Fruit fly (Drosophila melanogaster) whole organism, adult: ENCODE results near the gene Fam92.

Source experiments
- CG33017 ChIP-seq: fragments of 200-800 bp; sonication (Bioruptor generic); optimal IDR thresholded peaks from 2 replicates; lab custom pipeline; 2018; ENCODE audit warnings: missing biosample characterization, mild to moderate bottlenecking, missing genetic modification characterization, moderate library complexity
- CG5204 ChIP-seq: fragments of 200-800 bp; sonication (Bioruptor generic); optimal IDR thresholded peaks from 2 replicates; lab custom pipeline; 2016; ENCODE audit warnings: missing biosample characterization, missing genetic modification characterization
- CG7101 ChIP-seq: fragments of 200-800 bp; sonication (Bioruptor generic); optimal IDR thresholded peaks from 2 replicates; lab custom pipeline; 2018; ENCODE audit warnings: missing biosample characterization, mild to moderate bottlenecking, missing genetic modification characterization, moderate library complexity
- Crg-1 ChIP-seq: fragments of 200-800 bp; sonication (Bioruptor generic); optimal IDR thresholded peaks from 2 replicates; lab custom pipeline; 2016; ENCODE audit warnings: missing biosample characterization, missing genetic modification characterization
- Hr96 ChIP-seq: fragments of 200-800 bp; sonication (Bioruptor generic); optimal IDR thresholded peaks from 2 replicates; lab custom pipeline; 2016; ENCODE audit warnings: missing biosample characterization, missing genetic modification characterization
- cic ChIP-seq: fragments of 200-800 bp; sonication (Bioruptor generic); optimal IDR thresholded peaks from 2 replicates; lab custom pipeline; 2017; ENCODE audit warnings: missing biosample characterization, mild to moderate bottlenecking, missing genetic modification characterization, moderate library complexity
- kay ChIP-seq: fragments of 200-800 bp; sonication (Bioruptor generic); peaks from one replicate; lab custom pipeline; 2016; ENCODE audit warnings: missing biosample characterization, missing genetic modification characterization, borderline replicate concordance
- ovo ChIP-seq: fragments of 200-800 bp; sonication (Bioruptor generic); optimal IDR thresholded peaks from 2 replicates; lab custom pipeline; 2016; ENCODE audit warnings: missing biosample characterization, missing genetic modification characterization
- pad ChIP-seq: fragments of 200-800 bp; sonication (Bioruptor generic); optimal IDR thresholded peaks from 3 replicates; lab custom pipeline; 2017; ENCODE audit warnings: missing biosample characterization, missing genetic modification characterization, mild to moderate bottlenecking, moderate library complexity, missing genetic modification reagents
- tj ChIP-seq: fragments of 200-800 bp; sonication (Bioruptor generic); optimal IDR thresholded peaks from 3 replicates; lab custom pipeline; 2017; ENCODE audit warnings: missing biosample characterization, mild to moderate bottlenecking, missing genetic modification characterization, moderate library complexity

DNA sequence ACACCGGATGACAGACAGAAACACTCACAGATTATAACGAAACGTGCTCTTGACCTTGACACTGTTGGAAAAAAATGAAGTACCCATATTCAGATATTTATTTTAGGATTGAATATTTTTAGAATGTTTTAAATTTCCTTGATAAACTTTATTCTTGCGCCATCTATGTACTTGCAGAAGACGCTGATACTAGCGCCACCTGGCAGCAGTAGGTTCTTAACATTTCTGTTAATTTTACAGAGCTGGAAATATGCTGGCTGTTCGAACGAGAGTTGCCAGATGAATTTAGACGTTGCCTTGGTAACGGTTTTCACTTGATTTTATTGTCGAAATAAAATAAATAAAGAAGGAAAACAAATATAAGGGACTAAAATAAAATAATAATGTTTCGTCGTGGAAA lies at the start of gene Fam92:
- no peak for TF ChIP-seq kay (GFP tag; lab: Kevin White, UChicago)
- TF ChIP-seq CG7101 (tag; lab: Kevin White, UChicago), result peak; percentile 54
- no peak for TF ChIP-seq ovo (GFP tag; lab: Kevin White, UChicago)
- TF ChIP-seq CG33017 (tag; lab: Kevin White, UChicago), result no peak
- TF ChIP-seq cic (GFP tag; lab: Kevin White, UChicago), result peak; percentile 37
- no peak for TF ChIP-seq tj (GFP tag; lab: Kevin White, UChicago)
- TF ChIP-seq Crg-1, result peak; percentile 30
- no peak for TF ChIP-seq CG5204 (GFP tag; lab: Kevin White, UChicago)
- TF ChIP-seq Hr96 (GFP tag; lab: Kevin White, UChicago), result no peak
- TF ChIP-seq pad (GFP tag; lab: Kevin White, UChicago), result peak; percentile 16
